Fruit fly (Drosophila melanogaster) whole organism, embryonic: Measurements from ENCODE around the gene al.
A peak's percentile ranks its signal among the peaks of the same experiment; 100 is the strongest.

ENCODE experiments used
- Bgb ChIP-seq: fragments of 200-800 bp; sonication (Bioruptor generic); IDR thresholded peaks from 2 replicates; pipeline ENCODE4 v1.3.6; 2022; ENCODE audit warnings: missing biosample characterization, missing genetic modification characterization; ENCODE audit not compliant: partially characterized antibody
- CG10321 ChIP-seq: fragments of 200-800 bp; sonication (Bioruptor generic); IDR thresholded peaks from 2 replicates; pipeline ENCODE4 v1.3.6; 2022; ENCODE audit warnings: missing biosample characterization, missing genetic modification characterization
- CG10979 ChIP-seq: fragments of 200-800 bp; sonication (Bioruptor generic); optimal IDR thresholded peaks from 2 replicates; lab custom pipeline; 2018; ENCODE audit warnings: missing biosample characterization, mild to moderate bottlenecking, missing genetic modification characterization, moderate library complexity
- CG11504 ChIP-seq: fragments of 200-800 bp; sonication (Bioruptor generic); optimal IDR thresholded peaks from 3 replicates; lab custom pipeline; 2019; ENCODE audit warnings: missing biosample characterization, mild to moderate bottlenecking, missing genetic modification characterization, moderate library complexity
- CG11723 ChIP-seq: fragments of 200-800 bp; sonication (Bioruptor generic); optimal IDR thresholded peaks from 2 replicates; lab custom pipeline; 2017; ENCODE audit warnings: missing biosample characterization, mild to moderate bottlenecking, missing genetic modification characterization
- CG14965 ChIP-seq: fragments of 200-800 bp; sonication (Bioruptor generic); optimal IDR thresholded peaks from 2 replicates; lab custom pipeline; 2016; ENCODE audit warnings: missing biosample characterization, missing genetic modification characterization, borderline replicate concordance
- CG16863 ChIP-seq: fragments of 200-800 bp; sonication (Bioruptor generic); optimal IDR thresholded peaks from 3 replicates; lab custom pipeline; 2016; ENCODE audit warnings: missing biosample characterization, missing genetic modification characterization
- CG18476 ChIP-seq: fragments of 200-800 bp; sonication (Bioruptor generic); optimal IDR thresholded peaks from 2 replicates; lab custom pipeline; 2016; ENCODE audit warnings: missing biosample characterization, mild to moderate bottlenecking, missing genetic modification characterization
- CG2120 ChIP-seq: fragments of 200-800 bp; sonication (Bioruptor generic); optimal IDR thresholded peaks from 3 replicates; lab custom pipeline; 2016; ENCODE audit warnings: missing biosample characterization, missing genetic modification characterization
- CG2129 ChIP-seq: fragments of 200-800 bp; sonication (Bioruptor generic); IDR thresholded peaks from 2 replicates; pipeline ENCODE4 v1.3.6; 2022; ENCODE audit warnings: missing biosample characterization, missing genetic modification characterization; ENCODE audit not compliant: partially characterized antibody
- CG2678 ChIP-seq: fragments of 200-800 bp; sonication (Bioruptor generic); optimal IDR thresholded peaks from 3 replicates; lab custom pipeline; 2019; ENCODE audit warnings: missing biosample characterization, mild to moderate bottlenecking, missing genetic modification characterization, moderate library complexity
- CG30403 ChIP-seq: fragments of 200-800 bp; sonication (Bioruptor generic); optimal IDR thresholded peaks from 3 replicates; lab custom pipeline; 2016; ENCODE audit warnings: missing biosample characterization, missing genetic modification characterization
- CG31441 ChIP-seq: fragments of 200-800 bp; sonication (Bioruptor generic); IDR thresholded peaks from 2 replicates; pipeline ENCODE4 v1.3.6; 2022; ENCODE audit warnings: missing biosample characterization, missing genetic modification characterization
- CG4360 ChIP-seq: fragments of 200-800 bp; sonication (Bioruptor generic); IDR thresholded peaks from 2 replicates; pipeline ENCODE4 v1.3.6; 2022; ENCODE audit warnings: missing biosample characterization, missing genetic modification characterization
- CG4707 ChIP-seq: fragments of 200-800 bp; sonication (Bioruptor generic); optimal IDR thresholded peaks from 2 replicates; lab custom pipeline; 2018; ENCODE audit warnings: missing biosample characterization, mild to moderate bottlenecking, missing genetic modification characterization, moderate library complexity
- CG4854 ChIP-seq: fragments of 200-800 bp; sonication (Bioruptor generic); optimal IDR thresholded peaks from 2 replicates; lab custom pipeline; 2016; ENCODE audit warnings: missing biosample characterization, missing genetic modification characterization, inconsistent platforms
- CG7839 ChIP-seq: fragments of 200-800 bp; sonication (Bioruptor generic); optimal IDR thresholded peaks from 3 replicates; lab custom pipeline; 2018; ENCODE audit warnings: missing biosample characterization, mild to moderate bottlenecking, missing genetic modification characterization, moderate library complexity
- CTCF ChIP-seq: fragments of 200-800 bp; sonication (Bioruptor generic); optimal IDR thresholded peaks from 2 replicates; lab custom pipeline; 2017; ENCODE audit warnings: missing biosample characterization, mild to moderate bottlenecking, missing genetic modification characterization, moderate library complexity
- CkIIα-i1 ChIP-seq: fragments of 200-800 bp; sonication (Bioruptor generic); IDR thresholded peaks from 2 replicates; pipeline ENCODE4 v1.3.6; 2022; ENCODE audit warnings: missing biosample characterization, missing genetic modification characterization
- Dip2 ChIP-seq: fragments of 200-800 bp; sonication (Bioruptor generic); IDR thresholded peaks from 2 replicates; pipeline ENCODE4 v1.3.6; 2022; ENCODE audit warnings: missing biosample characterization, missing genetic modification characterization
- Doc2 ChIP-seq: fragments of 200-800 bp; sonication (Bioruptor generic); IDR thresholded peaks from 2 replicates; pipeline ENCODE4 v1.3.6; 2022; ENCODE audit warnings: missing biosample characterization, missing genetic modification characterization
- HHEX ChIP-seq: fragments of 200-800 bp; sonication (Bioruptor generic); optimal IDR thresholded peaks from 3 replicates; lab custom pipeline; 2017; ENCODE audit warnings: missing biosample characterization, mild to moderate bottlenecking, missing genetic modification characterization, missing genetic modification reagents
- Hand ChIP-seq: fragments of 200-800 bp; sonication (Bioruptor generic); optimal IDR thresholded peaks from 2 replicates; lab custom pipeline; 2017; ENCODE audit warnings: mild to moderate bottlenecking, missing biosample characterization, missing genetic modification reagents, missing genetic modification characterization
- Hr3 ChIP-seq: fragments of 200-800 bp; sonication (Bioruptor generic); optimal IDR thresholded peaks from 3 replicates; lab custom pipeline; 2016; ENCODE audit warnings: missing biosample characterization, missing genetic modification characterization
- Kr ChIP-seq: fragments of 200-800 bp; sonication (Bioruptor generic); optimal IDR thresholded peaks from 2 replicates; lab custom pipeline; 2017; ENCODE audit warnings: missing biosample characterization, mild to moderate bottlenecking, missing genetic modification characterization
- Lpt ChIP-seq: fragments of >200 bp; optimal IDR thresholded peaks from 2 replicates; lab custom pipeline; 2018; ENCODE audit warnings: missing biosample characterization, missing genetic modification characterization
- MESR4 ChIP-seq: fragments of 200-800 bp; sonication (Bioruptor generic); optimal IDR thresholded peaks from 2 replicates; lab custom pipeline; 2018; ENCODE audit warnings: missing biosample characterization, mild to moderate bottlenecking, missing genetic modification characterization, moderate library complexity
- Max ChIP-seq: fragments of 200-800 bp; sonication (Bioruptor generic); optimal IDR thresholded peaks from 2 replicates; lab custom pipeline; 2016; ENCODE audit warnings: missing biosample characterization, mild to moderate bottlenecking, missing genetic modification characterization
- Neu2 ChIP-seq: fragments of 200-800 bp; sonication (Bioruptor generic); optimal IDR thresholded peaks from 3 replicates; lab custom pipeline; 2016; ENCODE audit warnings: missing biosample characterization, missing genetic modification characterization, borderline replicate concordance
- Optix ChIP-seq: fragments of 200-800 bp; sonication (Bioruptor generic); IDR thresholded peaks from 3 replicates; pipeline ENCODE4 v1.3.6; 2022; ENCODE audit warnings: missing biosample characterization, missing genetic modification characterization
- Ssrp ChIP-seq: fragments of 200-800 bp; sonication (Bioruptor generic); optimal IDR thresholded peaks from 2 replicates; lab custom pipeline; 2018; ENCODE audit warnings: missing biosample characterization, mild to moderate bottlenecking, missing genetic modification characterization, moderate library complexity
- Usf ChIP-seq: fragments of 200-800 bp; sonication (Bioruptor generic); optimal IDR thresholded peaks from 2 replicates; lab custom pipeline; 2017; ENCODE audit warnings: missing genotype, missing biosample characterization, missing genetic modification characterization
- ase ChIP-seq: fragments of 200-800 bp; sonication (Bioruptor generic); IDR thresholded peaks from 3 replicates; pipeline ENCODE4 v1.3.6; 2022; ENCODE audit warnings: missing biosample characterization, missing genetic modification characterization
- bab2 ChIP-seq: fragments of 200-800 bp; sonication (Bioruptor generic); optimal IDR thresholded peaks from 2 replicates; lab custom pipeline; 2016; ENCODE audit warnings: missing biosample characterization, missing genetic modification characterization
- exex ChIP-seq: fragments of 200-800 bp; sonication (Bioruptor generic); optimal IDR thresholded peaks from 4 replicates; lab custom pipeline; 2018; ENCODE audit warnings: missing biosample characterization, mild to moderate bottlenecking, missing genetic modification characterization, moderate library complexity
- fu2 ChIP-seq: fragments of 200-800 bp; sonication (Bioruptor generic); optimal IDR thresholded peaks from 2 replicates; lab custom pipeline; 2016; ENCODE audit warnings: missing biosample characterization, missing genetic modification characterization
- grau ChIP-seq: fragments of 200-800 bp; optimal IDR thresholded peaks from 3 replicates; lab custom pipeline; 2019; ENCODE audit warnings: missing biosample characterization, mild to moderate bottlenecking, missing genetic modification characterization, moderate library complexity
- ham ChIP-seq: fragments of 200-800 bp; sonication (Bioruptor generic); IDR thresholded peaks from 2 replicates; pipeline ENCODE4 v1.3.6; 2022; ENCODE audit warnings: missing biosample characterization, missing genetic modification characterization
- jumu ChIP-seq: fragments of 200-800 bp; sonication (Bioruptor generic); optimal IDR thresholded peaks from 3 replicates; lab custom pipeline; 2016; ENCODE audit warnings: missing biosample characterization, missing genetic modification characterization
- kay ChIP-seq: fragments of 200-800 bp; sonication (Bioruptor generic); optimal IDR thresholded peaks from 2 replicates; lab custom pipeline; 2016; ENCODE audit warnings: missing biosample characterization, missing genetic modification characterization
- mld ChIP-seq: fragments of 200-800 bp; sonication (Bioruptor generic); IDR thresholded peaks from 3 replicates; pipeline ENCODE4 v1.3.6; 2022; ENCODE audit warnings: missing biosample characterization, missing genetic modification characterization; ENCODE audit not compliant: partially characterized antibody
- pho ChIP-seq: fragments of 200-800 bp; sonication (Bioruptor generic); optimal IDR thresholded peaks from 2 replicates; lab custom pipeline; 2016; ENCODE audit warnings: missing biosample characterization, missing genetic modification characterization
- pum ChIP-seq: fragments of 200-800 bp; sonication (Bioruptor generic); optimal IDR thresholded peaks from 2 replicates; lab custom pipeline; 2016; ENCODE audit warnings: missing biosample characterization, missing genetic modification characterization
- run ChIP-seq: fragments of 200-800 bp; sonication (Bioruptor generic); optimal IDR thresholded peaks from 3 replicates; lab custom pipeline; 2018; ENCODE audit warnings: missing biosample characterization, mild to moderate bottlenecking, missing genetic modification characterization
- sr ChIP-seq: fragments of 200-800 bp; sonication (Bioruptor generic); IDR thresholded peaks from 3 replicates; pipeline ENCODE4 v1.3.6; 2022; ENCODE audit warnings: missing biosample characterization, missing genetic modification characterization
- tup ChIP-seq: fragments of 200-800 bp; sonication (Bioruptor generic); optimal IDR thresholded peaks from 2 replicates; lab custom pipeline; 2016; ENCODE audit warnings: missing biosample characterization, mild to moderate bottlenecking, missing genetic modification characterization, moderate library complexity
- usp ChIP-seq: fragments of >200 bp; optimal IDR thresholded peaks from 2 replicates; lab custom pipeline; 2017; ENCODE audit warnings: missing biosample characterization, missing genetic modification characterization
- wor ChIP-seq: fragments of 200-800 bp; sonication (Bioruptor generic); IDR thresholded peaks from 2 replicates; pipeline ENCODE4 v1.3.6; 2022; ENCODE audit warnings: missing biosample characterization, missing genetic modification characterization
- zfh1 ChIP-seq: fragments of 200-800 bp; sonication (Bioruptor generic); IDR thresholded peaks from 3 replicates; pipeline ENCODE4 v1.3.6; 2022; ENCODE audit warnings: missing biosample characterization, missing genetic modification characterization
- zfh2 ChIP-seq: fragments of 200-800 bp; sonication (Bioruptor generic); optimal IDR thresholded peaks from 2 replicates; lab custom pipeline; 2016; ENCODE audit warnings: missing biosample characterization, missing genetic modification characterization

The al gene

dm6 chr2L:403627-404575 lies 26.0 kb downstream of the al start, which contains the start of gene Polr1B (continued):
- TF ChIP-seq CG11504 (no peak), Kr (GFP tag; lab: Kevin White, UChicago) (no peak), CG10321 (GFP tag; lab: Robert Waterston, UW) (no peak), CG4854 (no peak), Ssrp (tag; lab: Kevin White, UChicago) (no peak), Bgb (peak; percentile 55), Dip2 (GFP tag; lab: Robert Waterston, UW) (no peak), CG4707 (GFP tag; lab: Kevin White, UChicago) (no peak), pho (no peak), Neu2 (GFP tag; lab: Kevin White, UChicago) (no peak), jumu (GFP tag; lab: Kevin White, UChicago) (no peak), MESR4 (GFP tag; lab: Kevin White, UChicago) (peak; percentile 42), exex (no peak), CG10979 (no peak), run (no peak), CG30403 (GFP tag; lab: Kevin White, UChicago) (peak; percentile 24), CG7839 (tag; lab: Kevin White, UChicago) (no peak), CG18476 (GFP tag; lab: Kevin White, UChicago) (no peak), bab2 (GFP tag; lab: Kevin White, UChicago) (no peak), sr (no peak), ase (GFP tag; lab: Robert Waterston, UW) (no peak), Lpt (GFP tag; lab: Kevin White, UChicago) (no peak), CG4360 (GFP tag; lab: Robert Waterston, UW) (no peak), tup (GFP tag; lab: Kevin White, UChicago) (no peak), Hand (GFP tag; lab: Kevin White, UChicago) (no peak), Hr3 (GFP tag; lab: Kevin White, UChicago) (peak; percentile 9), fu2 (no peak), Doc2 (GFP tag; lab: Robert Waterston, UW) (no peak), HHEX (GFP tag; lab: Kevin White, UChicago) (no peak), zfh1 (GFP tag; lab: Robert Waterston, UW) (no peak), CG2120 (peak; percentile 39), pum (GFP tag; lab: Kevin White, UChicago) (no peak), Optix (GFP tag; lab: Robert Waterston, UW) (no peak), CG16863 (no peak), CkIIα-i1 (no peak), CG2129 (GFP tag; lab: Robert Waterston, UW) (no peak), grau (tag; lab: Kevin White, UChicago) (no peak), CG11723 (GFP tag; lab: Kevin White, UChicago) (no peak), ham (no peak), CG31441 (GFP tag; lab: Robert Waterston, UW) (no peak), kay (GFP tag; lab: Kevin White, UChicago) (no peak), wor (GFP tag; lab: Robert Waterston, UW) (no peak), CTCF (GFP tag; lab: Kevin White, UChicago) (peak; percentile 90), CG14965 (no peak), usp (GFP tag; lab: Kevin White, UChicago) (no peak), mld (no peak; the same call in 2 of the 3 replicates), zfh2 (no peak), Usf (no peak), CG2678 (no peak), Max (GFP tag; lab: Kevin White, UChicago) (peak; percentile 80)
